Worm (Caenorhabditis elegans) whole organism, L1 larva: Measurements from ENCODE around the gene faah-5.

Experiments used
- C04F5.9 ChIP-seq: sonication (generic microtip); optimal IDR thresholded peaks from 2 replicates; lab custom pipeline; 2016; ENCODE audit warnings: missing genetic modification characterization, missing compliant biosample characterization
- C16A3.4 ChIP-seq: fragments of 150-350 bp; optimal IDR thresholded peaks from 2 replicates; lab custom pipeline; 2014; ENCODE audit warnings: missing biosample characterization, missing genetic modification characterization
- Y116A8C.19 ChIP-seq: sonication (generic microtip); optimal IDR thresholded peaks from 2 replicates; lab custom pipeline; 2016; ENCODE audit warnings: missing compliant biosample characterization, missing genetic modification characterization, borderline replicate concordance
- ama-1 ChIP-seq: fragments of 150-350 bp; optimal IDR thresholded peaks from 2 replicates; lab custom pipeline; 2014
- blmp-1 ChIP-seq: fragments of 150-350 bp; optimal IDR thresholded peaks from 2 replicates; lab custom pipeline; 2014; ENCODE audit warnings: missing biosample characterization, missing genetic modification characterization
- ceh-82 ChIP-seq, 3 experiments: fragments of 150-350 bp in 1 of 3; sonication (generic microtip) in 2 of 3; optimal IDR thresholded peaks; 2 replicates each; lab custom pipeline; 2014 to 2017; ENCODE audit warnings: missing biosample characterization in 3 of 3, missing genetic modification characterization in 3 of 3
- ceh-88 ChIP-seq: fragments of 200-800 bp; sonication (Bioruptor generic); IDR thresholded peaks from 2 replicates; pipeline ENCODE4 v1.3.6; 2022; ENCODE audit warnings: missing genetic modification characterization, missing compliant biosample characterization
- ces-1 ChIP-seq: fragments of 150-350 bp; optimal IDR thresholded peaks from 2 replicates; lab custom pipeline; 2014; ENCODE audit warnings: missing biosample characterization, missing genetic modification reagents, missing genetic modification characterization
- dpl-1 ChIP-seq, 3 experiments: fragments of 150-350 bp in 2 of 3; sonication (generic microtip) in 1 of 3; optimal IDR thresholded peaks; 2 replicates each; lab custom pipeline; 2014 to 2017; ENCODE audit warnings: missing biosample characterization in 3 of 3, missing genetic modification characterization in 3 of 3, missing genetic modification reagents in 3 of 3
- efl-1 ChIP-seq, 4 experiments: fragments of 150-350 bp; optimal IDR thresholded peaks in 3 of 4; peaks in 1 of 4; 1 replicate in 1 of 4; 2 replicates in 3 of 4; lab custom pipeline; 2014; ENCODE audit warnings: missing biosample characterization in 2 of 4, missing genetic modification characterization in 2 of 4, missing genetic modification reagents in 2 of 4
- efl-3 ChIP-seq: fragments of 200-800 bp; sonication (Bioruptor generic); optimal IDR thresholded peaks from 2 replicates; lab custom pipeline; 2018; ENCODE audit warnings: mild to moderate bottlenecking, missing genetic modification characterization, missing compliant biosample characterization
- egl-13 ChIP-seq: sonication (generic microtip); optimal IDR thresholded peaks from 2 replicates; lab custom pipeline; 2016; ENCODE audit warnings: missing genotype, missing genetic modification reagents, missing genetic modification characterization, missing compliant biosample characterization
- egl-27 ChIP-seq, 2 experiments: fragments of 150-350 bp in 1 of 2; sonication (generic microtip); optimal IDR thresholded peaks; 3 replicates each; lab custom pipeline; 2017 to 2018; ENCODE audit warnings: missing biosample characterization in 2 of 2, missing genetic modification characterization in 2 of 2, missing genetic modification reagents in 2 of 2
- elt-2 ChIP-seq: sonication (generic microtip); optimal IDR thresholded peaks from 2 replicates; lab custom pipeline; 2016; ENCODE audit warnings: missing genetic modification characterization, mild to moderate bottlenecking, inconsistent platforms, missing compliant biosample characterization, missing genetic modification reagents
- fkh-10 ChIP-seq: sonication (generic microtip); optimal IDR thresholded peaks from 2 replicates; lab custom pipeline; 2017; ENCODE audit warnings: missing biosample characterization, missing genetic modification reagents, missing genetic modification characterization
- fkh-4 ChIP-seq: sonication (generic microtip); optimal IDR thresholded peaks from 2 replicates; lab custom pipeline; 2016; ENCODE audit warnings: missing compliant biosample characterization, missing genetic modification characterization, borderline replicate concordance
- fkh-8 ChIP-seq: sonication (generic microtip); optimal IDR thresholded peaks from 2 replicates; lab custom pipeline; 2016; ENCODE audit warnings: mild to moderate bottlenecking, missing genetic modification characterization, missing compliant biosample characterization
- fos-1 ChIP-seq: fragments of 150-350 bp; optimal IDR thresholded peaks from 2 replicates; lab custom pipeline; 2014; ENCODE audit warnings: missing biosample characterization, missing genetic modification characterization
- grh-1 ChIP-seq: fragments of 200-800 bp; sonication (Bioruptor generic); IDR thresholded peaks from 2 replicates; pipeline ENCODE4 v1.3.6; 2022; ENCODE audit warnings: missing genetic modification reagents, missing genetic modification characterization, missing compliant biosample characterization
- hpl-2 ChIP-seq: fragments of 150-350 bp; optimal IDR thresholded peaks from 2 replicates; lab custom pipeline; 2014; ENCODE audit warnings: missing biosample characterization, missing genetic modification reagents, missing genetic modification characterization
- irx-1 ChIP-seq: sonication (generic microtip); optimal IDR thresholded peaks from 2 replicates; lab custom pipeline; 2016; ENCODE audit warnings: missing genetic modification characterization, missing compliant biosample characterization
- jun-1 ChIP-seq: fragments of 150-350 bp; optimal IDR thresholded peaks from 2 replicates; lab custom pipeline; 2014; ENCODE audit warnings: missing biosample characterization, missing genetic modification reagents, missing genetic modification characterization
- lin-35 ChIP-seq, 2 experiments: fragments of 150-350 bp; optimal IDR thresholded peaks; 2 replicates each; lab custom pipeline; 2014; ENCODE audit warnings: missing biosample characterization in 2 of 2, missing genetic modification characterization in 2 of 2, missing genetic modification reagents in 2 of 2
- lir-3 ChIP-seq: sonication (generic microtip); optimal IDR thresholded peaks from 2 replicates; lab custom pipeline; 2016; ENCODE audit warnings: mild to moderate bottlenecking, missing genetic modification characterization, moderate library complexity, missing compliant biosample characterization; ENCODE audit not compliant: poor library complexity
- mab-9 ChIP-seq: fragments of 200-800 bp; sonication (Bioruptor generic); IDR thresholded peaks from 2 replicates; pipeline ENCODE4 v1.3.6; 2022; ENCODE audit warnings: missing genetic modification reagents, missing genetic modification characterization, missing compliant biosample characterization
- mdl-1 ChIP-seq, 2 experiments: fragments of 150-350 bp; optimal IDR thresholded peaks; 2 replicates each; lab custom pipeline; 2014 to 2017; ENCODE audit warnings: missing biosample characterization in 2 of 2, missing genetic modification characterization in 2 of 2, inconsistent platforms in 1 of 2
- mef-2 ChIP-seq: fragments of 150-350 bp; optimal IDR thresholded peaks from 2 replicates; lab custom pipeline; 2014; ENCODE audit warnings: missing biosample characterization, missing genetic modification characterization
- nhr-11 ChIP-seq: fragments of 150-350 bp; optimal IDR thresholded peaks from 2 replicates; lab custom pipeline; 2014; ENCODE audit warnings: missing biosample characterization, missing genetic modification characterization
- nhr-12 ChIP-seq: sonication (generic microtip); optimal IDR thresholded peaks from 2 replicates; lab custom pipeline; 2017; ENCODE audit warnings: missing biosample characterization, missing genetic modification characterization
- nhr-28 ChIP-seq: fragments of 150-350 bp; optimal IDR thresholded peaks from 2 replicates; lab custom pipeline; 2014; ENCODE audit warnings: missing biosample characterization, missing genetic modification characterization
- nhr-77 ChIP-seq: fragments of 150-350 bp; optimal IDR thresholded peaks from 2 replicates; lab custom pipeline; 2014; ENCODE audit warnings: missing biosample characterization, missing genetic modification characterization
- nhr-85 ChIP-seq: sonication (generic microtip); peaks from one replicate; lab custom pipeline; 2016; ENCODE audit warnings: missing genetic modification characterization, inconsistent platforms, missing compliant biosample characterization
- pqm-1 ChIP-seq: sonication (generic microtip); optimal IDR thresholded peaks from 3 replicates; lab custom pipeline; 2017; ENCODE audit warnings: missing biosample characterization, missing genetic modification characterization
- sptf-1 ChIP-seq: fragments of 150-350 bp; optimal IDR thresholded peaks from 2 replicates; lab custom pipeline; 2014; ENCODE audit warnings: missing biosample characterization, missing genetic modification characterization
- tbx-2 ChIP-seq: sonication (generic microtip); optimal IDR thresholded peaks from 2 replicates; lab custom pipeline; 2016; ENCODE audit warnings: missing genetic modification characterization, missing compliant biosample characterization
- tlp-1 ChIP-seq: fragments of 150-350 bp; optimal IDR thresholded peaks from 2 replicates; lab custom pipeline; 2014; ENCODE audit warnings: missing biosample characterization, missing genetic modification characterization
- unc-62 ChIP-seq: fragments of 150-350 bp; optimal IDR thresholded peaks from 2 replicates; lab custom pipeline; 2014; ENCODE audit warnings: missing biosample characterization, missing genetic modification reagents, missing genetic modification characterization
- unc-86 ChIP-seq: sonication (generic microtip); optimal IDR thresholded peaks from 2 replicates; lab custom pipeline; 2016; ENCODE audit warnings: missing genetic modification characterization, missing compliant biosample characterization
- vab-15 ChIP-seq: sonication (generic microtip); optimal IDR thresholded peaks from 2 replicates; lab custom pipeline; 2017; ENCODE audit warnings: missing genotype, mild to moderate bottlenecking, missing genetic modification characterization, missing compliant biosample characterization
- zip-4 ChIP-seq: fragments of 200-800 bp; sonication (Bioruptor generic); optimal IDR thresholded peaks from 2 replicates; lab custom pipeline; 2018; ENCODE audit warnings: mild to moderate bottlenecking, missing genetic modification characterization, moderate library complexity, missing compliant biosample characterization
- ztf-11 ChIP-seq, 2 experiments: sonication (generic microtip); optimal IDR thresholded peaks; 2 replicates each; lab custom pipeline; 2016 to 2017; ENCODE audit warnings: missing genetic modification characterization in 2 of 2, missing biosample characterization in 1 of 2, missing compliant biosample characterization in 1 of 2
- ztf-4 ChIP-seq: fragments of 150-350 bp; optimal IDR thresholded peaks from 2 replicates; lab custom pipeline; 2014; ENCODE audit warnings: missing biosample characterization, missing genetic modification characterization

The faah-5 gene

ce11 chrIII:11870009-11870408 is 21.2 kb downstream of the faah-5 start (continued):
- no peak for TF ChIP-seq efl-3 (GFP tag; lab: Kevin White, UChicago)
- TF ChIP-seq elt-2 = peak; percentile 48
- peak; percentile 84 to 86 for TF ChIP-seq lin-35 (GFP tag; optimal IDR thresholded peaks at IDR 0.05; lab: Kevin White, UChicago)
- TF ChIP-seq zip-4 = no peak
- peak; percentile 91 for TF ChIP-seq nhr-85
- TF ChIP-seq egl-27 (tag; optimal IDR thresholded peaks at IDR 0.05; lab: Kevin White, UChicago) = peak in 1 of 2 experiments; percentile 47
- TF ChIP-seq fos-1 (tag; lab: Kevin White, UChicago) = peak; percentile 55
- TF ChIP-seq efl-1 (optimal IDR thresholded peaks at IDR 0.05; lab: Kevin White, UChicago) = peak; percentile 86 to 89
- peak; percentile 77 to 96 for TF ChIP-seq efl-1 (GFP tag; optimal IDR thresholded peaks at IDR 0.05 in 1 of 2; lab: Kevin White, UChicago)
- peak; percentile 94 for TF ChIP-seq fkh-8 (tag; lab: Kevin White, UChicago)
- no peak for TF ChIP-seq nhr-28 (tag; lab: Kevin White, UChicago)
- peak; percentile 76 for TF ChIP-seq ztf-4 (tag; lab: Kevin White, UChicago)
- peak; percentile 64 for TF ChIP-seq egl-13 (tag; lab: Kevin White, UChicago)
- peak; percentile 87 for TF ChIP-seq irx-1 (tag; lab: Kevin White, UChicago)
- peak; percentile 79 for TF ChIP-seq mab-9 (GFP tag; lab: Robert Waterston, UW)
- no peak for TF ChIP-seq tlp-1
- peak; percentile 94 for TF ChIP-seq lir-3 (tag; lab: Kevin White, UChicago)
- TF ChIP-seq hpl-2 = peak; percentile 27
- peak; percentile 49 for TF ChIP-seq fkh-10 (GFP tag; lab: Kevin White, UChicago)
- no peak for TF ChIP-seq grh-1
- TF ChIP-seq sptf-1 (tag; lab: Kevin White, UChicago) = no peak
- TF ChIP-seq C04F5.9 = peak; percentile 67
- TF ChIP-seq ces-1 (GFP tag; lab: Kevin White, UChicago) = no peak
- peak; percentile 79 for TF ChIP-seq nhr-77
- no peak for TF ChIP-seq pqm-1 (tag; lab: Kevin White, UChicago)
- peak; percentile 73 to 92 (median 78) for TF ChIP-seq ceh-82 (tag; optimal IDR thresholded peaks at IDR 0.05; lab: Kevin White, UChicago)
- peak; percentile 57 for TF ChIP-seq jun-1 (tag; lab: Kevin White, UChicago)
- TF ChIP-seq mdl-1 (tag; optimal IDR thresholded peaks at IDR 0.05; lab: Kevin White, UChicago) = peak in 1 of 2 experiments; percentile 89
- TF ChIP-seq unc-62 (GFP tag; lab: Kevin White, UChicago) = no peak
- no peak for TF ChIP-seq Y116A8C.19 (tag; lab: Kevin White, UChicago)
- peak; percentile 91 for TF ChIP-seq tbx-2 (tag; lab: Kevin White, UChicago)
- TF ChIP-seq C16A3.4 = peak; percentile 81
- TF ChIP-seq fkh-4 (tag; lab: Kevin White, UChicago) = peak; percentile 89
- TF ChIP-seq dpl-1 (GFP tag; optimal IDR thresholded peaks at IDR 0.05; lab: Kevin White, UChicago) = peak; percentile 56 to 83 (median 77)
- TF ChIP-seq ztf-11 (tag; optimal IDR thresholded peaks at IDR 0.05; lab: Kevin White, UChicago) = peak in 1 of 2 experiments; percentile 86
- no peak for TF ChIP-seq ceh-88 (GFP tag; lab: Robert Waterston, UW)
- peak; percentile 63 for TF ChIP-seq blmp-1
- peak; percentile 71 for TF ChIP-seq unc-86
- TF ChIP-seq ama-1 (lab: Kevin White, UChicago) = peak; percentile 39

- no peak for TF ChIP-seq nhr-12 (tag; lab: Kevin White, UChicago)
Observed at ce11 chrIII:11869231-11869912, 21.9 kb downstream of the faah-5 start, which contains the start of gene taf-12. Gene taf-12 (minus strand): TSS chrIII:11869281.

- TF ChIP-seq tbx-2 (tag; lab: Kevin White, UChicago) (no peak), irx-1 (tag; lab: Kevin White, UChicago) (no peak), mef-2 (no peak), vab-15 (no peak), nhr-11 (no peak)
Observed at ce11 chrIII:11866127-11866526, 25.1 kb downstream of the faah-5 start.
